Worm (Caenorhabditis elegans) whole organism, L1 larva: ENCODE data around the gene hlh-25.

Experiments
- ces-1 ChIP-seq: fragments of 150-350 bp; optimal IDR thresholded peaks from 2 replicates; lab custom pipeline; 2014; ENCODE audit warnings: missing biosample characterization, missing genetic modification reagents, missing genetic modification characterization
- unc-62 ChIP-seq: fragments of 150-350 bp; optimal IDR thresholded peaks from 2 replicates; lab custom pipeline; 2014; ENCODE audit warnings: missing biosample characterization, missing genetic modification reagents, missing genetic modification characterization
- ztf-11 ChIP-seq, 2 experiments: sonication (generic microtip); optimal IDR thresholded peaks; 2 replicates each; lab custom pipeline; 2016 to 2017; ENCODE audit warnings: missing genetic modification characterization in 2 of 2, missing biosample characterization in 1 of 2, missing compliant biosample characterization in 1 of 2

DNA sequence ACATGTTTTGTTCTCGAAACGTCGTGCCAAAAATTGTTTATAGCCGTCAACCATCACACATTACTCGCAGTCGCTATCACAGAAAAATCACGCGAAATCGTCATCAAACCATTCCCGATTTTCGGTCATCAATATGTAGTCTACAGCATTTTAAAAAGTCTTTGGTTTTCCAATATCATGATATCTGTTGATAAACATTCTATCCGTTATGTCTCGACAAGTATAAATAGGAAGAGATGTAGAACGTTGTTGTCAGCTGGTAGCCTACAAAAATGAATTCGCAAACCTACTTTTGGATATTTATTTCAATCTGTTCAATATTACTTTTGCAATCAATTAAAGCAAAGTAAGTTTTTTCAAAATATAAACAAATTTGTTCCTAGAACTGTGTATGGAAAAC lies 38.7 kb upstream of the hlh-25 start, which contains the start of gene F12A10.1:
- TF ChIP-seq unc-62 (GFP tag; lab: Kevin White, UChicago), result no peak
- no peak for TF ChIP-seq ztf-11 (tag; optimal IDR thresholded peaks at IDR 0.05; lab: Kevin White, UChicago)
- TF ChIP-seq ces-1, result no peak
